Worm (Caenorhabditis elegans): ENCODE data around the gene asm-1.

The asm-1 gene

ce11 chrII:6926054-6926453, 16.2 kb downstream of the asm-1 start:
- TF ChIP-seq madf-3 (GFP tag; IDR thresholded peaks at IDR 0.05), result 0 out of 2 replicates have a peak, but pooled peaks have one; percentile 44
- no peak for TF ChIP-seq nhr-90 (tag; optimal IDR thresholded peaks at IDR 0.05)

- no peak for TF ChIP-seq F23B12.7 (tag; optimal IDR thresholded peaks at IDR 0.05; ENCODE audit: insufficient read depth)
- no peak for TF ChIP-seq B0035.1 (tag; optimal IDR thresholded peaks at IDR 0.05)
- no peak for TF ChIP-seq die-1 (tag; optimal IDR thresholded peaks at IDR 0.05)
- no peak for TF ChIP-seq dpl-1 (GFP tag; optimal IDR thresholded peaks at IDR 0.05)
- TF ChIP-seq gei-17 (GFP tag; optimal IDR thresholded peaks at IDR 0.05), result peak; percentile 8
- no peak for TF ChIP-seq ztf-3 (GFP tag; optimal IDR thresholded peaks at IDR 0.05)
- TF ChIP-seq pbrm-1 (GFP tag; IDR thresholded peaks at IDR 0.05), result peak; percentile 39; the same call in 1 of the 2 replicates
- TF ChIP-seq nhr-80 (tag; optimal IDR thresholded peaks at IDR 0.05), result peak; percentile 95
- TF ChIP-seq T26A5.8 (tag; optimal IDR thresholded peaks at IDR 0.05), result no peak
- TF ChIP-seq madf-8 (GFP tag; conservative IDR thresholded peaks at IDR 0.05), result no peak
- no peak for TF ChIP-seq F33H1.4 (GFP tag; IDR thresholded peaks at IDR 0.05)
- no peak for TF ChIP-seq unc-62 (GFP tag; optimal IDR thresholded peaks at IDR 0.05)
- no peak for TF ChIP-seq bed-1 (GFP tag; IDR thresholded peaks at IDR 0.05)
- peak; percentile 46; the same call in 1 of the 2 replicates for TF ChIP-seq nfyb-1 (GFP tag; IDR thresholded peaks at IDR 0.05)
- no peak for TF ChIP-seq B0261.1 (tag; optimal IDR thresholded peaks at IDR 0.05)
- peak; percentile 45 for TF ChIP-seq ceh-27 (GFP tag; optimal IDR thresholded peaks at IDR 0.05)
- no peak for TF ChIP-seq egl-44 (GFP tag; IDR thresholded peaks at IDR 0.05)
- peak; percentile 52 for TF ChIP-seq mcd-1 (GFP tag; IDR thresholded peaks at IDR 0.05)
- no peak for TF ChIP-seq ccch-3 (GFP tag; optimal IDR thresholded peaks at IDR 0.05)
- TF ChIP-seq lin-40 (tag; optimal IDR thresholded peaks at IDR 0.05), result peak; percentile 74
- TF ChIP-seq snpc-4 (GFP tag; optimal IDR thresholded peaks at IDR 0.05), result no peak
- TF ChIP-seq snpc-4 (tag; optimal IDR thresholded peaks at IDR 0.05), result peak in 3 of 4 experiments; percentile 11 to 54 (median 23)
- TF ChIP-seq F39B2.1 (GFP tag; IDR thresholded peaks at IDR 0.05), result no peak
- TF ChIP-seq lag-1 (GFP tag; IDR thresholded peaks at IDR 0.05), result no peak
- TF ChIP-seq mxl-1 (tag; optimal IDR thresholded peaks at IDR 0.05), result no peak
- no peak for TF ChIP-seq F57A8.1 (GFP tag; optimal IDR thresholded peaks at IDR 0.05)
- TF ChIP-seq cebp-1 (GFP tag; IDR thresholded peaks at IDR 0.05), result no peak
- TF ChIP-seq cebp-1 (tag; optimal IDR thresholded peaks at IDR 0.05), result peak; percentile 76
- TF ChIP-seq lin-54 (GFP tag; optimal IDR thresholded peaks at IDR 0.05), result peak; percentile 41
- peak; percentile 21 for TF ChIP-seq pha-4 (tag; optimal IDR thresholded peaks at IDR 0.05)
- TF ChIP-seq atf-7 (tag; optimal IDR thresholded peaks at IDR 0.05), result peak; percentile 47
- TF ChIP-seq let-607 (tag; optimal IDR thresholded peaks at IDR 0.05), result peak in 1 of 2 experiments; percentile 32
- peak; percentile 8 for TF ChIP-seq ZK185.1 (tag; optimal IDR thresholded peaks at IDR 0.05; ENCODE audit: poor library complexity, severe bottlenecking)
- TF ChIP-seq ztf-22 (GFP tag; optimal IDR thresholded peaks at IDR 0.05), result peak; percentile 32
- TF ChIP-seq rcor-1 (GFP tag; IDR thresholded peaks at IDR 0.05), result 0 out of 2 replicates have a peak, but pooled peaks have one; percentile 30
- TF ChIP-seq unc-130 (GFP tag; optimal IDR thresholded peaks at IDR 0.05), result no peak
- no peak for TF ChIP-seq hlh-12 (tag; optimal IDR thresholded peaks at IDR 0.05)
- TF ChIP-seq mel-28 (tag; optimal IDR thresholded peaks at IDR 0.05; ENCODE audit: borderline replicate concordance), result no peak
- TF ChIP-seq C17E4.6 (GFP tag; IDR thresholded peaks at IDR 0.05), result no peak
- TF ChIP-seq snpc-3.4 (tag; optimal IDR thresholded peaks at IDR 0.05), result no peak
- no peak for TF ChIP-seq ekl-4 (GFP tag; IDR thresholded peaks at IDR 0.05)
- TF ChIP-seq bed-2 (GFP tag; IDR thresholded peaks at IDR 0.05), result no peak
- no peak for TF ChIP-seq F55B11.4 (tag; optimal IDR thresholded peaks at IDR 0.05; ENCODE audit: borderline replicate concordance, insufficient read depth)
- no peak for TF ChIP-seq fkh-3 (tag; optimal IDR thresholded peaks at IDR 0.05)
- TF ChIP-seq xnd-1 (tag; optimal IDR thresholded peaks at IDR 0.05), result no peak
Measured at ce11 chrII:6926488-6926887, 16.6 kb downstream of the asm-1 start.

Data from whole organism, young adult.